4 fruit fly cellular contexts compared by ENCODE assay signal in the genomic region with DNA sequence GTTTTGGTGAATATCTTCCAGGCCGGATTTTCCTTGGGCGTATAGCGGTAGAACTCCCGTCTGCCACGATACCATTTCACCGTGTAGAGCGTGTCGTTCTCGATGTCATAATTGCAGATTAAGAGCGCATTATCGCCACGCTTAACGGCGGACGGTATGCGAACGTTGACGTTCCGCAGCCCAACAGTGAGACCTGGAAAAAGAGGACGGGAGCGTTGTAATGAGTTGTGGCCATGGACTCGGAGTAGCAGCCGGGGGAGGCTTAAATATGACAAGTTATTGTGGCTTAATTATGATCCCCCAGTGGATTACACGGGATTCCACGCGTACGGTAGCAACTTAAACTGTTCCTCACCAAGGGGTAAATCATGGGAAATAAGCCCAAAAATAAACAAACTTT.
A peak's percentile ranks its signal among the peaks of the same experiment; 100 is the strongest.
TF ChIP-seq lines count a peak whose summit lies in the region.

No protein-coding gene starts in this region.

- no peak for TF ChIP-seq CTCF in whole organism, embryonic (GFP tag; optimal IDR thresholded peaks at IDR 0.05; lab: Kevin White, UChicago)

TF ChIP-seq in whole organism, embryonic, 481 proteins besides CTCF, POLR2A, EP300 and RAD21 (continues in another document):
- no peak for TF ChIP-seq CG13424 (tag; optimal IDR thresholded peaks at IDR 0.05; lab: Kevin White, UChicago)
- no peak for TF ChIP-seq Max (GFP tag; optimal IDR thresholded peaks at IDR 0.05; lab: Kevin White, UChicago)
- peak; percentile 6 for TF ChIP-seq Camta (GFP tag; optimal IDR thresholded peaks at IDR 0.05; lab: Kevin White, UChicago)
- 0 out of 2 replicates have a peak, but pooled peaks have one; percentile 15 for TF ChIP-seq CG11085 (GFP tag; IDR thresholded peaks at IDR 0.05; lab: Robert Waterston, UW)
- no peak for TF ChIP-seq cad (GFP tag; optimal IDR thresholded peaks at IDR 0.05; lab: Kevin White, UChicago)
- TF ChIP-seq CG8944 (GFP tag; optimal IDR thresholded peaks at IDR 0.05; lab: Kevin White, UChicago) = no peak
- TF ChIP-seq CG13287 (GFP tag; IDR thresholded peaks at IDR 0.05; lab: Robert Waterston, UW; ENCODE audit: partially characterized antibody) = no peak
- no peak for TF ChIP-seq dan (GFP tag; IDR thresholded peaks at IDR 0.05; lab: Robert Waterston, UW)
- TF ChIP-seq Oli (tag; optimal IDR thresholded peaks at IDR 0.05; lab: Kevin White, UChicago) = no peak
- TF ChIP-seq NC2α (GFP tag; optimal IDR thresholded peaks at IDR 0.05; lab: Kevin White, UChicago) = no peak
- TF ChIP-seq CG7271 (tag; optimal IDR thresholded peaks at IDR 0.05; lab: Kevin White, UChicago) = no peak
- TF ChIP-seq Blimp-1 (GFP tag; optimal IDR thresholded peaks at IDR 0.05; lab: Kevin White, UChicago) = no peak
- no peak for TF ChIP-seq tll (GFP tag; optimal IDR thresholded peaks at IDR 0.05; lab: Kevin White, UChicago)
- peak; percentile 14 for TF ChIP-seq Hey (tag; optimal IDR thresholded peaks at IDR 0.05; lab: Kevin White, UChicago)
- TF ChIP-seq exex (tag; optimal IDR thresholded peaks at IDR 0.05; lab: Kevin White, UChicago) = peak; percentile 21
- TF ChIP-seq Side (GFP tag; optimal IDR thresholded peaks at IDR 0.05; lab: Kevin White, UChicago) = no peak
- no peak for TF ChIP-seq CG11093 (GFP tag; IDR thresholded peaks at IDR 0.05; lab: Robert Waterston, UW)
- TF ChIP-seq B-H2 (GFP tag; optimal IDR thresholded peaks at IDR 0.05; lab: Kevin White, UChicago) = no peak
- TF ChIP-seq Spps (tag; optimal IDR thresholded peaks at IDR 0.05; lab: Kevin White, UChicago) = no peak
- TF ChIP-seq CG15269 (tag; optimal IDR thresholded peaks at IDR 0.05; lab: Kevin White, UChicago) = no peak
- 0 out of 2 replicates have a peak, but pooled peaks have one; percentile 7 for TF ChIP-seq CG10321 (GFP tag; IDR thresholded peaks at IDR 0.05; lab: Robert Waterston, UW)

TF ChIP-seq in whole organism, prepupa, 60 proteins besides CTCF, POLR2A, EP300 and RAD21:
- TF ChIP-seq svp (GFP tag; lab: Kevin White, UChicago) (peak; percentile 84), esn (GFP tag; optimal IDR thresholded peaks at IDR 0.05; lab: Kevin White, UChicago) (no peak), vri (GFP tag; optimal IDR thresholded peaks at IDR 0.05; lab: Kevin White, UChicago) (peak; percentile 83), CG31627 (GFP tag; optimal IDR thresholded peaks at IDR 0.05; lab: Kevin White, UChicago) (peak; percentile 34), Lpt (GFP tag; optimal IDR thresholded peaks at IDR 0.05; lab: Kevin White, UChicago) (no peak), CG9139 (GFP tag; optimal IDR thresholded peaks at IDR 0.05; lab: Kevin White, UChicago) (no peak), achi (GFP tag; optimal IDR thresholded peaks at IDR 0.05; lab: Kevin White, UChicago) (no peak), CG8319 (GFP tag; optimal IDR thresholded peaks at IDR 0.05; lab: Kevin White, UChicago) (no peak), pdm3 (GFP tag; optimal IDR thresholded peaks at IDR 0.05; lab: Kevin White, UChicago) (peak; percentile 15), Ets21C (GFP tag; optimal IDR thresholded peaks at IDR 0.05; lab: Kevin White, UChicago) (no peak), Sox14 (GFP tag; optimal IDR thresholded peaks at IDR 0.05; lab: Kevin White, UChicago) (no peak), CG8119 (GFP tag; IDR thresholded peaks at IDR 0.05; lab: Robert Waterston, UW) (no peak), net (GFP tag; optimal IDR thresholded peaks at IDR 0.05; lab: Kevin White, UChicago) (no peak), CG16779 (tag; optimal IDR thresholded peaks at IDR 0.05; lab: Kevin White, UChicago) (no peak), Hr38 (GFP tag; optimal IDR thresholded peaks at IDR 0.05; lab: Kevin White, UChicago) (no peak), ss (GFP tag; optimal IDR thresholded peaks at IDR 0.05; lab: Kevin White, UChicago) (no peak), CG11762 (GFP tag; optimal IDR thresholded peaks at IDR 0.05; lab: Kevin White, UChicago; ENCODE audit: insufficient read depth) (no peak), CG34406 (GFP tag; optimal IDR thresholded peaks at IDR 0.05; lab: Kevin White, UChicago) (no peak), Eip78C (GFP tag; lab: Kevin White, UChicago) (no peak), CG1621 (tag; optimal IDR thresholded peaks at IDR 0.05; lab: Kevin White, UChicago) (peak; percentile 18), Hr39 (GFP tag; optimal IDR thresholded peaks at IDR 0.05; lab: Kevin White, UChicago) (peak; percentile 18)

TF ChIP-seq in whole organism, pupa, 21 proteins besides CTCF, POLR2A, EP300 and RAD21:
- TF ChIP-seq CG13204 (GFP tag; optimal IDR thresholded peaks at IDR 0.05; lab: Kevin White, UChicago) (peak; percentile 63), CG14655 (GFP tag; optimal IDR thresholded peaks at IDR 0.05; lab: Kevin White, UChicago) (no peak), EcR (GFP tag; optimal IDR thresholded peaks at IDR 0.05; lab: Kevin White, UChicago) (peak; percentile 65)

TF ChIP-seq in whole organism, wandering third instar larva, 38 proteins besides CTCF, POLR2A, EP300 and RAD21:
- TF ChIP-seq h (GFP tag; optimal IDR thresholded peaks at IDR 0.05; lab: Kevin White, UChicago) (peak; percentile 33), foxo (GFP tag; optimal IDR thresholded peaks at IDR 0.05; lab: Kevin White, UChicago) (no peak), usp (GFP tag; optimal IDR thresholded peaks at IDR 0.05; lab: Kevin White, UChicago) (no peak)
TF ChIP-seq in whole organism, wandering third instar larva: peak in this region for 1.

Comparison
In these comparisons a context has a peak if more than half of its experiments do, and no peak if none do; other contexts are left out.
1. Of the 7 proteins assayed by ChIP-seq in both whole organism, embryonic and whole organism, prepupa: peak only in whole organism, embryonic: Gug; only in whole organism, prepupa: Hr39; in both: none; in neither: 5.